Worm (Caenorhabditis elegans) whole organism, mixed stage, embryonic: ENCODE data around the gene C51E3.9.

ENCODE experiments used
- bed-3 ChIP-seq: fragments of 200-800 bp; sonication (Bioruptor generic); optimal IDR thresholded peaks from 3 replicates; lab custom pipeline; 2018; ENCODE audit warnings: mild to moderate bottlenecking, missing genetic modification characterization, moderate library complexity, missing compliant biosample characterization
- ceh-83 ChIP-seq: fragments of 200-800 bp; sonication (Bioruptor generic); optimal IDR thresholded peaks from 2 replicates; lab custom pipeline; 2018; ENCODE audit warnings: mild to moderate bottlenecking, missing genetic modification characterization, missing compliant biosample characterization
- elt-3 ChIP-seq: fragments of 150-350 bp; optimal IDR thresholded peaks from 2 replicates; lab custom pipeline; 2014; ENCODE audit warnings: missing biosample characterization, missing genetic modification characterization
- lin-13 ChIP-seq: fragments of 150-350 bp; optimal IDR thresholded peaks from 2 replicates; lab custom pipeline; 2014; ENCODE audit warnings: missing biosample characterization, missing genetic modification characterization
- mls-2 ChIP-seq: sonication (generic microtip); optimal IDR thresholded peaks from 2 replicates; lab custom pipeline; 2016; ENCODE audit warnings: mild to moderate bottlenecking, missing genetic modification characterization, moderate library complexity, missing compliant biosample characterization
- nhr-237 ChIP-seq: fragments of 150-350 bp; optimal IDR thresholded peaks from 2 replicates; lab custom pipeline; 2014; ENCODE audit warnings: missing biosample characterization, missing genetic modification characterization
- nhr-76 ChIP-seq: sonication (generic microtip); optimal IDR thresholded peaks from 2 replicates; lab custom pipeline; 2017; ENCODE audit warnings: missing biosample characterization, missing genetic modification characterization
- snpc-4 ChIP-seq: fragments of 150-350 bp; optimal IDR thresholded peaks from 2 replicates; lab custom pipeline; 2014; ENCODE audit warnings: missing biosample characterization, missing genetic modification characterization
- unc-62 ChIP-seq: fragments of 150-350 bp; optimal IDR thresholded peaks from 2 replicates; lab custom pipeline; 2014; ENCODE audit warnings: missing biosample characterization, missing genetic modification reagents, missing genetic modification characterization

DNA sequence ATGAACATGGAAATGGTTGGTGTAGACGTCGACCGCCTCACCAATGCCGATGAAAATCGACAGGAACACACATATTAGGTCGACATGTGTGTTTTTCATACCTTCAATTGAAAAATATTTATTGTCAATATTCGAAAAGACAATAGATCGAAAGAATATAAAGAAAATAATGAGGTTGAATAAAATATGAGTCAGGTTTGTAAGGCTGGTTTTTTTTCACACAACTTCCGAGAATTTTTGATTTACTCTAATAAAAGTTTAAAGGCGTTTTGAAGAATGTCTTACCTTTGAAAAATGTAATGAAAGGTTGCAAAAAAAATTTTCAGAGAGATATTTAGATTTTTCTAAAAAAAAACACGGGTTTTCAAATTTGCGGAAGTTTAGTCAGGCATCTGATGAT lies 27.9 kb downstream of the C51E3.9 start, which contains the start of gene egl-3:
- TF ChIP-seq nhr-237 (tag; lab: Kevin White, UChicago) (no peak), bed-3 (GFP tag; lab: Kevin White, UChicago) (no peak), unc-62 (GFP tag; lab: Kevin White, UChicago) (no peak), nhr-76 (tag; lab: Kevin White, UChicago) (no peak), ceh-83 (no peak), lin-13 (tag; lab: Kevin White, UChicago) (no peak), elt-3 (no peak), mls-2 (tag; lab: Kevin White, UChicago) (no peak), snpc-4 (tag; lab: Kevin White, UChicago) (no peak)
